Fruit fly (Drosophila melanogaster): ENCODE data around the gene Grp170.

Gene Grp170

dm6 chrX:2321900-2322555, 47.2 kb upstream of the Grp170 start (continued):
- no peak for TF ChIP-seq CG31388 (GFP tag; optimal IDR thresholded peaks at IDR 0.05)
- TF ChIP-seq CG7372 (GFP tag; IDR thresholded peaks at IDR 0.05), result 0 out of 2 replicates have a peak, but pooled peaks have one; percentile 43
- no peak for TF ChIP-seq CG8388 (GFP tag; optimal IDR thresholded peaks at IDR 0.05)
- TF ChIP-seq CG8281 (tag; optimal IDR thresholded peaks at IDR 0.05), result no peak
- no peak for TF ChIP-seq Hmx (GFP tag; optimal IDR thresholded peaks at IDR 0.05)
- TF ChIP-seq sima (GFP tag; optimal IDR thresholded peaks at IDR 0.05), result no peak
- TF ChIP-seq CG11696 (GFP tag; IDR thresholded peaks at IDR 0.05), result peak; percentile 45; the same call in 1 of the 2 replicates
- TF ChIP-seq p53 (GFP tag; optimal IDR thresholded peaks at IDR 0.05), result no peak
- no peak for TF ChIP-seq lov (optimal IDR thresholded peaks at IDR 0.05)
- TF ChIP-seq lov (GFP tag; IDR thresholded peaks at IDR 0.05), result 0 out of 3 replicates have a peak, but pooled peaks have one; percentile 56

DNA sequence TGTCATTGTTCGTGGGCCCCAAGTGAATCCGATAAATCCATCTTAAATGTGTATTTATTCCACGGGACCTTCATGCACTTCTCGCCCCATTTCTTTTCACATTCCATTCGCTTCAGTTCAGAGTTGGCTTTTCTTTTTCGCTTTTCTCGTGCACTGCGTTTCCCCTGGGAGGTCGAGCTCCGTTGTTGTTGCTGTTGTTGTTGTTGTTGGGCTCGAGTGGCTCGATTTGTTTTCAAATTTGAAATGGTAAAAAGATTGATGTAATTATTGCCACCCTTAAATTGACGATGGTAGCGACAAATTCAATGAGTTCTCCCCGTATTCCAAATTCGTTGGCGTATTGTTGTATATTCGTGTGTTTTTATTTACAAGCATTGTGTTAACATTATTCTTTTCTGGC, 46.0 kb upstream of the Grp170 start:
- TF ChIP-seq ci (GFP tag; IDR thresholded peaks at IDR 0.05) (no peak), Hmr (GFP tag; optimal IDR thresholded peaks at IDR 0.05) (no peak), CG34376 (GFP tag; optimal IDR thresholded peaks at IDR 0.05) (no peak), CG17361 (GFP tag; IDR thresholded peaks at IDR 0.05) (no peak), CG4360 (GFP tag; IDR thresholded peaks at IDR 0.05) (peak; percentile 97), Neu2 (GFP tag; optimal IDR thresholded peaks at IDR 0.05; ENCODE audit: borderline replicate concordance) (no peak), en (GFP tag; optimal IDR thresholded peaks at IDR 0.05) (no peak), CG30431 (GFP tag; optimal IDR thresholded peaks at IDR 0.05) (no peak), sug (tag; optimal IDR thresholded peaks at IDR 0.05) (no peak), D19B (GFP tag; optimal IDR thresholded peaks at IDR 0.05) (no peak), Gsc (GFP tag; IDR thresholded peaks at IDR 0.05) (no peak), CG2199 (GFP tag; IDR thresholded peaks at IDR 0.05) (0 out of 3 replicates have a peak, but pooled peaks have one; percentile 35), ttk (GFP tag; IDR thresholded peaks at IDR 0.05) (no peak), bowl (GFP tag; IDR thresholded peaks at IDR 0.05) (no peak)

dm6 chrX:2319783-2320182, 44.9 kb upstream of the Grp170 start:
- TF ChIP-seq crol (GFP tag; IDR thresholded peaks at IDR 0.05), result peak; percentile 58
- TF ChIP-seq twi (tag; optimal IDR thresholded peaks at IDR 0.05), result peak; percentile 44
- peak; percentile 95 for TF ChIP-seq pros (GFP tag; optimal IDR thresholded peaks at IDR 0.05)
- no peak for TF ChIP-seq trh (GFP tag; optimal IDR thresholded peaks at IDR 0.05)
- no peak for TF ChIP-seq slp2 (GFP tag; optimal IDR thresholded peaks at IDR 0.05)
- TF ChIP-seq Med (GFP tag), result peak; percentile 34
- TF ChIP-seq CG15479 (GFP tag; optimal IDR thresholded peaks at IDR 0.05), result peak; percentile 17
- TF ChIP-seq Sin3A (optimal IDR thresholded peaks at IDR 0.05), result no peak
- no peak for TF ChIP-seq CG17568 (GFP tag; optimal IDR thresholded peaks at IDR 0.05)
- no peak for TF ChIP-seq Stat92E (GFP tag; optimal IDR thresholded peaks at IDR 0.05)
- peak; percentile 8 for TF ChIP-seq CG8924 (tag; optimal IDR thresholded peaks at IDR 0.05)
- TF ChIP-seq CG2199 (GFP tag; IDR thresholded peaks at IDR 0.05), result 0 out of 3 replicates have a peak, but pooled peaks have one; percentile 38
- no peak for TF ChIP-seq Eip74EF (GFP tag; optimal IDR thresholded peaks at IDR 0.05)
- TF ChIP-seq cg (GFP tag; optimal IDR thresholded peaks at IDR 0.05), result peak; percentile 83
- TF ChIP-seq CG9727 (GFP tag; optimal IDR thresholded peaks at IDR 0.05), result no peak
- peak; percentile 25; the same call in 1 of the 2 replicates for TF ChIP-seq onecut (GFP tag; IDR thresholded peaks at IDR 0.05)
- TF ChIP-seq CG3065 (GFP tag; optimal IDR thresholded peaks at IDR 0.05), result no peak
- TF ChIP-seq Adf1 (GFP tag; IDR thresholded peaks at IDR 0.05), result peak; percentile 48; the same call in 1 of the 2 replicates
- TF ChIP-seq tll (GFP tag; optimal IDR thresholded peaks at IDR 0.05), result peak in 1 of 2 experiments; percentile 25
- no peak for TF ChIP-seq Hmr (GFP tag; optimal IDR thresholded peaks at IDR 0.05)
- no peak for TF ChIP-seq CG17612 (GFP tag; IDR thresholded peaks at IDR 0.05)
- peak; percentile 63 for TF ChIP-seq Kr (GFP tag; optimal IDR thresholded peaks at IDR 0.05)
- TF ChIP-seq CG10979 (tag; optimal IDR thresholded peaks at IDR 0.05), result no peak
- no peak for TF ChIP-seq org-1 (GFP tag; optimal IDR thresholded peaks at IDR 0.05)
- no peak for TF ChIP-seq CG13624 (GFP tag; optimal IDR thresholded peaks at IDR 0.05)
- peak; percentile 57 for TF ChIP-seq kni (GFP tag; optimal IDR thresholded peaks at IDR 0.05)

Measured in whole organism, embryonic.